Worm (Caenorhabditis elegans) whole organism, early embryonic: ENCODE measurements around the gene C36E8.4.

Source experiments
- ama-1 ChIP-seq: fragments of 150-350 bp; optimal IDR thresholded peaks from 2 replicates; lab custom pipeline; 2014
- scrt-1 ChIP-seq: fragments of 200-800 bp; sonication (Bioruptor generic); IDR thresholded peaks from 2 replicates; pipeline ENCODE4 v1.3.6; 2022; ENCODE audit warnings: missing genetic modification characterization, missing compliant biosample characterization

DNA sequence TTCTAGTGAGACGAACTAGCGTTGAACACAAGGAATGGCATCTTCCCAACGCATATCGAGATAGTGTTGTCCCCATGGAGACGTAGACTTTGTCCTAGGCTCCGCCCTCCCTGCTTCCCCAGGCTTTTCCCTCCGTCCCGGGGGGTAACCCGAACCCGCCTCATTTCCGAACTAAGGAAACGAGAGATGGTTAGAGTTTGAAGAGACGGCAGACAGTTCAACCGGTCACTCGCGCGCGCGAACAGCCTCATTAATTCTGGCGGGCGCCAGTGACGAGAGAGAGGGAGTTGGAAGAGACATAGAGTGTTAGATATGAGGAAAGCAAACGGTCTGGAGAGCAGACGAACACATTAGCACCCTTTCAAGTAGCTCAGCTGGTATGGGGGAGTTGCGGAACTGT is 25.2 kb downstream of the C36E8.4 start:
- TF ChIP-seq scrt-1 (GFP tag; lab: Robert Waterston, UW) (no peak), ama-1 (no peak)
